Fruit fly (Drosophila melanogaster): ENCODE data around the gene RpS20.

DNA sequence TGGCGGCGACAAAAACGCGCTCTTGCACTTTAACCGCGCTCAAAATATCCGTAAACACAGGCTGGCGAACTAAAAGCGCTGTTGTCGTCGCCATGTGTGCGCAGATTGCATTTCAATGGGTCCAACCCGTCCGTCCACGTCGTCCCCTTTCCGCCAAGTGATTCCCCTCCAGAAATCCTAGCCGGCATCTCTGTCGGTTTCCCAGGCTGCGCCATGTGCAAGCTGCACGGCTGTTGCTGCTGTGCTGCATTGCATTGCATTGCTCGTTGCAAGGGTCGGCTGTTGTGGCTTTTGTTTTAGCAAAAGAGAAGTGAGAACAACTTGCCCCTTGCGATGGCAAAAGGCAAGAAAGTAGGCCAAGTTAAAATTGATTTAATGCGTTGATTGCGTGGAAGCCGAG lies 47.9 kb upstream of the RpS20 start:
- TF ChIP-seq CTCF (optimal IDR thresholded peaks at IDR 0.05) (no peak), CG8478 (optimal IDR thresholded peaks at IDR 0.05) (no peak)

All from S2 (cell line).